Worm (Caenorhabditis elegans) whole organism, L4 larva: Measurements from ENCODE around the gene fcmt-1.

Experiments used
- F37D6.2 ChIP-seq: sonication (generic microtip); optimal IDR thresholded peaks from 2 replicates; lab custom pipeline; 2016; ENCODE audit warnings: mild to moderate bottlenecking, missing genetic modification characterization, missing compliant biosample characterization
- F44E2.7 ChIP-seq: fragments of 200-800 bp; sonication (Bioruptor generic); IDR thresholded peaks from 2 replicates; pipeline ENCODE4 v2.1.2; 2022; ENCODE audit warnings: missing genetic modification characterization, missing compliant biosample characterization
- R02D3.7 ChIP-seq: fragments of 150-350 bp; sonication (generic microtip); optimal IDR thresholded peaks from 3 replicates; lab custom pipeline; 2014; ENCODE audit warnings: missing biosample characterization, missing genetic modification characterization
- Y105C5A.15 ChIP-seq: fragments of 200-800 bp; sonication (Bioruptor generic); IDR thresholded peaks from 2 replicates; pipeline ENCODE4 v1.3.6; 2022; ENCODE audit warnings: missing genetic modification characterization, missing compliant biosample characterization
- Y48G9A.11 ChIP-seq: fragments of 200-800 bp; sonication (Bioruptor generic); IDR thresholded peaks from 2 replicates; pipeline ENCODE4 v1.3.6; 2022; ENCODE audit warnings: missing genetic modification reagents, missing genetic modification characterization, missing compliant biosample characterization
- Y5F2A.4 ChIP-seq: fragments of 200-800 bp; sonication (Bioruptor generic); optimal IDR thresholded peaks from 2 replicates; lab custom pipeline; 2018; ENCODE audit warnings: mild to moderate bottlenecking, missing genetic modification characterization, missing compliant biosample characterization
- ZK337.2 ChIP-seq: fragments of 200-800 bp; sonication (Bioruptor generic); IDR thresholded peaks from 2 replicates; pipeline ENCODE4 v1.3.6; 2022; ENCODE audit warnings: missing genetic modification reagents, missing genetic modification characterization, missing compliant biosample characterization
- arid-1 ChIP-seq: fragments of 200-800 bp; sonication (Bioruptor generic); conservative IDR thresholded peaks from 2 replicates; pipeline ENCODE4 v1.3.6; 2022; ENCODE audit warnings: missing genetic modification reagents, missing genetic modification characterization, missing compliant biosample characterization
- attf-4 ChIP-seq: sonication (generic microtip); optimal IDR thresholded peaks from 3 replicates; lab custom pipeline; 2017; ENCODE audit warnings: missing biosample characterization, missing genetic modification characterization
- ceh-28 ChIP-seq: fragments of 150-350 bp; optimal IDR thresholded peaks from 2 replicates; lab custom pipeline; 2014; ENCODE audit warnings: missing biosample characterization, missing genetic modification reagents, missing genetic modification characterization
- ceh-32 ChIP-seq: sonication (generic microtip); optimal IDR thresholded peaks from 2 replicates; lab custom pipeline; 2016; ENCODE audit warnings: mild to moderate bottlenecking, missing genetic modification characterization, missing compliant biosample characterization; ENCODE audit not compliant: poor library complexity
- ceh-44 ChIP-seq: fragments of 200-800 bp; sonication (Bioruptor generic); IDR thresholded peaks from 2 replicates; pipeline ENCODE4 v1.3.6; 2022; ENCODE audit warnings: missing genetic modification reagents, missing genetic modification characterization, missing compliant biosample characterization
- ceh-82 ChIP-seq: sonication (generic microtip); optimal IDR thresholded peaks from 2 replicates; lab custom pipeline; 2017; ENCODE audit warnings: missing biosample characterization, missing genetic modification characterization
- ces-1 ChIP-seq: fragments of 150-350 bp; sonication (generic microtip); optimal IDR thresholded peaks from 4 replicates; lab custom pipeline; 2014; ENCODE audit warnings: missing biosample characterization, missing genetic modification reagents, missing genetic modification characterization
- daf-16 ChIP-seq, 3 experiments: sonication (generic microtip); optimal IDR thresholded peaks; 2 replicates each; lab custom pipeline; 2016 to 2017; ENCODE audit warnings: missing genetic modification characterization in 3 of 3, missing genetic modification reagents in 3 of 3, mild to moderate bottlenecking in 2 of 3, missing compliant biosample characterization in 2 of 3, missing biosample characterization in 1 of 3, moderate library complexity in 1 of 3
- dpl-1 ChIP-seq: fragments of 150-350 bp; optimal IDR thresholded peaks from 2 replicates; lab custom pipeline; 2014; ENCODE audit warnings: missing biosample characterization, missing genetic modification reagents, missing genetic modification characterization
- dve-1 ChIP-seq: sonication (generic microtip); optimal IDR thresholded peaks from 2 replicates; lab custom pipeline; 2017; ENCODE audit warnings: antibody characterized with exemption, mild to moderate bottlenecking, missing genetic modification characterization, missing compliant biosample characterization; ENCODE audit not compliant: insufficient read depth
- egl-27 ChIP-seq: sonication (generic microtip); optimal IDR thresholded peaks from 3 replicates; lab custom pipeline; 2017; ENCODE audit warnings: missing biosample characterization, missing genetic modification reagents, missing genetic modification characterization
- egl-43 ChIP-seq: fragments of 200-800 bp; sonication (Bioruptor generic); IDR thresholded peaks from 2 replicates; pipeline ENCODE4 v1.3.6; 2022; ENCODE audit warnings: missing genetic modification reagents, missing genetic modification characterization, missing compliant biosample characterization
- hmg-1.1 ChIP-seq: fragments of 200-800 bp; sonication (Bioruptor generic); IDR thresholded peaks from 2 replicates; pipeline ENCODE4 v1.3.6; 2022; ENCODE audit warnings: missing genetic modification reagents, missing genetic modification characterization, missing compliant biosample characterization
- lim-7 ChIP-seq: fragments of 200-800 bp; sonication (Bioruptor generic); IDR thresholded peaks from 2 replicates; pipeline ENCODE4 v1.3.6; 2022; ENCODE audit warnings: missing genetic modification characterization, missing compliant biosample characterization
- lin-1 ChIP-seq: fragments of 200-800 bp; sonication (Bioruptor generic); IDR thresholded peaks from 2 replicates; pipeline ENCODE4 v1.3.6; 2022; ENCODE audit warnings: missing genetic modification reagents, missing genetic modification characterization, missing compliant biosample characterization
- lin-13 ChIP-seq: fragments of 150-350 bp; optimal IDR thresholded peaks from 2 replicates; lab custom pipeline; 2014; ENCODE audit warnings: missing biosample characterization, missing genetic modification reagents, missing genetic modification characterization
- lin-15B ChIP-seq: fragments of 150-350 bp; sonication (generic microtip); optimal IDR thresholded peaks from 3 replicates; lab custom pipeline; 2014; ENCODE audit warnings: missing biosample characterization, missing genetic modification characterization
- lin-29 ChIP-seq: fragments of 200-800 bp; sonication (Bioruptor generic); IDR thresholded peaks from 2 replicates; pipeline ENCODE4 v1.3.6; 2022; ENCODE audit warnings: missing genetic modification reagents, missing genetic modification characterization, missing compliant biosample characterization
- lin-38 ChIP-seq: fragments of 200-800 bp; sonication (Bioruptor generic); IDR thresholded peaks from 2 replicates; pipeline ENCODE4 v1.3.6; 2022; ENCODE audit warnings: missing genetic modification reagents, missing genetic modification characterization, missing compliant biosample characterization
- lir-3 ChIP-seq: sonication (generic microtip); optimal IDR thresholded peaks from 2 replicates; lab custom pipeline; 2016; ENCODE audit warnings: mild to moderate bottlenecking, missing genetic modification characterization, missing compliant biosample characterization
- mep-1 ChIP-seq: fragments of 150-350 bp; sonication (generic microtip); optimal IDR thresholded peaks from 3 replicates; lab custom pipeline; 2014; ENCODE audit warnings: missing biosample characterization, missing genetic modification characterization
- mxl-3 ChIP-seq: fragments of 200-800 bp; sonication (Bioruptor generic); optimal IDR thresholded peaks from 2 replicates; lab custom pipeline; 2018; ENCODE audit warnings: mild to moderate bottlenecking, missing genetic modification characterization, missing compliant biosample characterization
- nhr-10 ChIP-seq: fragments of 150-350 bp; optimal IDR thresholded peaks from 2 replicates; lab custom pipeline; 2014; ENCODE audit warnings: missing biosample characterization, missing genetic modification characterization
- nhr-25 ChIP-seq: sonication (generic microtip); optimal IDR thresholded peaks from 2 replicates; lab custom pipeline; 2017; ENCODE audit warnings: missing genetic modification characterization, mild to moderate bottlenecking, missing compliant biosample characterization, antibody characterized with exemption, moderate library complexity, borderline replicate concordance; ENCODE audit not compliant: insufficient read depth
- nhr-41 ChIP-seq: fragments of 200-800 bp; sonication (Bioruptor generic); IDR thresholded peaks from 2 replicates; pipeline ENCODE4 v1.3.6; 2022; ENCODE audit warnings: missing genetic modification reagents, missing genetic modification characterization, missing compliant biosample characterization
- nhr-42 ChIP-seq: fragments of 200-800 bp; sonication (Bioruptor generic); IDR thresholded peaks from 2 replicates; pipeline ENCODE4 v1.3.6; 2022; ENCODE audit warnings: missing genetic modification characterization, missing compliant biosample characterization
- nhr-48 ChIP-seq: sonication (generic microtip); optimal IDR thresholded peaks from 2 replicates; lab custom pipeline; 2016; ENCODE audit warnings: mild to moderate bottlenecking, missing genetic modification characterization, missing compliant biosample characterization
- nhr-76 ChIP-seq: fragments of 150-350 bp; optimal IDR thresholded peaks from 2 replicates; lab custom pipeline; 2014; ENCODE audit warnings: missing biosample characterization, missing genetic modification characterization
- pha-4 ChIP-seq, 2 experiments: fragments of 150-350 bp in 1 of 2; fragments of 200-800 bp in 1 of 2; sonication (Bioruptor generic) in 1 of 2; IDR thresholded peaks in 1 of 2; optimal IDR thresholded peaks in 1 of 2; 2 replicates each; pipeline versions ENCODE4 v1.3.6 to Lab custom; 2014 to 2022; ENCODE audit warnings: missing genetic modification characterization in 2 of 2, missing genetic modification reagents in 2 of 2, missing biosample characterization in 1 of 2, missing compliant biosample characterization in 1 of 2
- php-3 ChIP-seq: fragments of 200-800 bp; sonication (Bioruptor generic); IDR thresholded peaks from 2 replicates; pipeline ENCODE4 v1.3.6; 2022; ENCODE audit warnings: missing genetic modification reagents, missing genetic modification characterization, missing compliant biosample characterization
- rbr-2 ChIP-seq: sonication (generic microtip); optimal IDR thresholded peaks from 2 replicates; lab custom pipeline; 2016; ENCODE audit warnings: missing genotype, missing genetic modification characterization, missing compliant biosample characterization
- set-16 ChIP-seq: fragments of 200-800 bp; sonication (Bioruptor generic); IDR thresholded peaks from 2 replicates; pipeline ENCODE4 v1.3.6; 2022; ENCODE audit warnings: missing genetic modification reagents, missing genetic modification characterization, missing compliant biosample characterization
- skn-1 ChIP-seq: fragments of 150-350 bp; optimal IDR thresholded peaks from 2 replicates; lab custom pipeline; 2014; ENCODE audit warnings: missing biosample characterization, missing genetic modification characterization
- snpc-1.2 ChIP-seq: fragments of 200-800 bp; sonication (Bioruptor generic); IDR thresholded peaks from 2 replicates; pipeline ENCODE4 v1.3.6; 2022; ENCODE audit warnings: missing genetic modification reagents, missing genetic modification characterization, missing compliant biosample characterization
- tag-97 ChIP-seq: fragments of 200-800 bp; sonication (Bioruptor generic); IDR thresholded peaks from 2 replicates; pipeline ENCODE4 v1.3.6; 2022; ENCODE audit warnings: missing genetic modification characterization, missing compliant biosample characterization
- unc-130 ChIP-seq: sonication (generic microtip); optimal IDR thresholded peaks from 2 replicates; lab custom pipeline; 2016; ENCODE audit warnings: missing genetic modification reagents, missing genetic modification characterization, missing compliant biosample characterization
- unc-39 ChIP-seq: sonication (generic microtip); optimal IDR thresholded peaks from 2 replicates; lab custom pipeline; 2017; ENCODE audit warnings: missing biosample characterization, missing genetic modification characterization
- unc-62 ChIP-seq, 3 experiments: fragments of 150-350 bp in 1 of 3; sonication (generic microtip); optimal IDR thresholded peaks in 2 of 3; peaks in 1 of 3; 1 replicate in 1 of 3; 2 replicates in 2 of 3; lab custom pipeline; 2014 to 2017; ENCODE audit warnings: missing biosample characterization in 3 of 3, missing genetic modification characterization in 3 of 3, missing genetic modification reagents in 3 of 3, missing genotype in 1 of 3
- zip-11 ChIP-seq: fragments of 200-800 bp; sonication (Bioruptor generic); IDR thresholded peaks from 2 replicates; pipeline ENCODE4 v1.3.6; 2022; ENCODE audit warnings: missing genetic modification characterization, missing compliant biosample characterization
- zip-2 ChIP-seq: fragments of 150-350 bp; optimal IDR thresholded peaks from 2 replicates; lab custom pipeline; 2014; ENCODE audit warnings: missing biosample characterization, missing genetic modification characterization
- ztf-11 ChIP-seq: fragments of 150-350 bp; optimal IDR thresholded peaks from 2 replicates; lab custom pipeline; 2014; ENCODE audit warnings: missing biosample characterization, missing genetic modification characterization
- ztf-7 ChIP-seq: fragments of 150-350 bp; optimal IDR thresholded peaks from 2 replicates; lab custom pipeline; 2014; ENCODE audit warnings: missing biosample characterization, missing genetic modification characterization

The fcmt-1 gene

ce11 chrII:11746782-11747288 is 37.5 kb upstream of the fcmt-1 start:
- 0 out of 2 replicates have a peak, but pooled peaks have one; percentile 8 for TF ChIP-seq arid-1 (GFP tag; lab: Robert Waterston, UW)
- no peak for TF ChIP-seq lin-15B (tag; lab: Kevin White, UChicago)
- TF ChIP-seq ZK337.2 (GFP tag; lab: Robert Waterston, UW) = no peak
- TF ChIP-seq lir-3 (tag; lab: Kevin White, UChicago) = no peak
- TF ChIP-seq egl-43 (GFP tag; lab: Robert Waterston, UW) = peak; percentile 79; the same call in 1 of the 2 replicates
- TF ChIP-seq F44E2.7 (GFP tag; lab: Robert Waterston, UW) = no peak
- TF ChIP-seq F37D6.2 (tag; lab: Kevin White, UChicago) = peak; percentile 87
- TF ChIP-seq Y5F2A.4 (GFP tag; lab: Kevin White, UChicago) = no peak
- no peak for TF ChIP-seq ztf-7 (tag; lab: Kevin White, UChicago)
- no peak for TF ChIP-seq ces-1 (GFP tag; lab: Kevin White, UChicago)
- TF ChIP-seq nhr-10 = no peak
- TF ChIP-seq nhr-48 = peak; percentile 18
- TF ChIP-seq ceh-28 (tag; lab: Kevin White, UChicago) = peak; percentile 54
- TF ChIP-seq set-16 (GFP tag; lab: Robert Waterston, UW) = peak; percentile 99
- no peak for TF ChIP-seq nhr-41 (GFP tag; lab: Robert Waterston, UW)
- no peak for TF ChIP-seq attf-4 (tag; lab: Kevin White, UChicago)
- TF ChIP-seq hmg-1.1 (GFP tag; lab: Robert Waterston, UW) = peak; percentile 83; the same call in 1 of the 2 replicates
- TF ChIP-seq Y105C5A.15 (GFP tag; lab: Robert Waterston, UW) = 0 out of 2 replicates have a peak, but pooled peaks have one; percentile 30
- TF ChIP-seq snpc-1.2 (GFP tag; lab: Robert Waterston, UW) = no peak
- no peak for TF ChIP-seq tag-97 (GFP tag; lab: Robert Waterston, UW)
- no peak for TF ChIP-seq Y48G9A.11 (GFP tag; lab: Robert Waterston, UW)
- no peak for TF ChIP-seq nhr-76 (tag; lab: Kevin White, UChicago)
- peak in 1 of 2 experiments; percentile 93 for TF ChIP-seq unc-62 (GFP tag; optimal IDR thresholded peaks at IDR 0.05 in 1 of 2; lab: Kevin White, UChicago)
- no peak for TF ChIP-seq unc-62 (tag; optimal IDR thresholded peaks at IDR 0.05; lab: Kevin White, UChicago)
- TF ChIP-seq nhr-42 (GFP tag; lab: Robert Waterston, UW) = no peak
- no peak for TF ChIP-seq ceh-82
- no peak for TF ChIP-seq egl-27
- TF ChIP-seq R02D3.7 (tag; lab: Kevin White, UChicago) = no peak
- TF ChIP-seq lim-7 (GFP tag; lab: Robert Waterston, UW) = no peak
- no peak for TF ChIP-seq dpl-1 (GFP tag; lab: Kevin White, UChicago)
- no peak for TF ChIP-seq nhr-25 (tag; lab: Kevin White, UChicago)
- peak; percentile 21 for TF ChIP-seq mxl-3
- TF ChIP-seq ceh-44 (GFP tag; lab: Robert Waterston, UW) = no peak
- TF ChIP-seq zip-11 (GFP tag; lab: Robert Waterston, UW) = no peak
- TF ChIP-seq ztf-11 (tag; lab: Kevin White, UChicago) = no peak
- no peak for TF ChIP-seq dve-1
- no peak for TF ChIP-seq zip-2 (tag; lab: Kevin White, UChicago)
- TF ChIP-seq daf-16 (GFP tag; optimal IDR thresholded peaks at IDR 0.05; lab: Kevin White, UChicago) = peak in 1 of 2 experiments; percentile 9
- no peak for TF ChIP-seq daf-16 (tag; optimal IDR thresholded peaks at IDR 0.05; lab: Kevin White, UChicago)
- TF ChIP-seq lin-13 (GFP tag; lab: Kevin White, UChicago) = peak; percentile 1
- TF ChIP-seq mep-1 (tag; lab: Kevin White, UChicago) = peak; percentile 82
- TF ChIP-seq php-3 (GFP tag; lab: Robert Waterston, UW) = no peak
- TF ChIP-seq pha-4 (GFP tag; IDR thresholded peaks at IDR 0.05; lab: Robert Waterston, UW) = peak; percentile 54; the same call in 1 of the 2 replicates
- no peak for TF ChIP-seq pha-4 (tag; optimal IDR thresholded peaks at IDR 0.05; lab: Kevin White, UChicago)
- no peak for TF ChIP-seq unc-130 (GFP tag; lab: Kevin White, UChicago)
- peak; percentile 47; the same call in 1 of the 2 replicates for TF ChIP-seq lin-38 (GFP tag; lab: Robert Waterston, UW)
- no peak for TF ChIP-seq ceh-32 (tag; lab: Kevin White, UChicago)
- TF ChIP-seq rbr-2 = peak; percentile 85
- TF ChIP-seq unc-39 (tag; lab: Kevin White, UChicago) = no peak
- no peak for TF ChIP-seq lin-1 (GFP tag; lab: Robert Waterston, UW)
- TF ChIP-seq lin-29 (GFP tag; lab: Robert Waterston, UW) = no peak
- TF ChIP-seq skn-1 (tag; lab: Kevin White, UChicago) = no peak
